Fruit fly (Drosophila melanogaster) whole organism, pupa: ENCODE data around the gene Cnot4.

Experiments used
- CG10348 ChIP-seq: fragments of 200-800 bp; sonication (Bioruptor generic); IDR thresholded peaks from 2 replicates; pipeline ENCODE4 v1.3.6; 2022; ENCODE audit warnings: missing biosample characterization, missing genetic modification characterization
- CG12605 ChIP-seq: fragments of 200-800 bp; sonication (Bioruptor generic); IDR thresholded peaks from 2 replicates; pipeline ENCODE4 v1.3.6; 2022; ENCODE audit warnings: missing biosample characterization, missing genetic modification characterization
- CG13204 ChIP-seq: fragments of 200-800 bp; sonication (Bioruptor generic); optimal IDR thresholded peaks from 2 replicates; lab custom pipeline; 2018; ENCODE audit warnings: missing biosample characterization, mild to moderate bottlenecking, missing genetic modification characterization, moderate library complexity
- CG14655 ChIP-seq: fragments of 200-800 bp; sonication (Bioruptor generic); optimal IDR thresholded peaks from 3 replicates; lab custom pipeline; 2017; ENCODE audit warnings: mild to moderate bottlenecking, missing biosample characterization, missing genetic modification reagents, missing genetic modification characterization
- CG15710 ChIP-seq: fragments of 200-800 bp; sonication (Bioruptor generic); optimal IDR thresholded peaks from 2 replicates; lab custom pipeline; 2018; ENCODE audit warnings: missing biosample characterization, mild to moderate bottlenecking, missing genetic modification characterization, moderate library complexity
- CG17806 ChIP-seq: fragments of 200-800 bp; sonication (Bioruptor generic); optimal IDR thresholded peaks from 2 replicates; lab custom pipeline; 2018; ENCODE audit warnings: missing biosample characterization, mild to moderate bottlenecking, missing genetic modification characterization, moderate library complexity
- CG32121 ChIP-seq: fragments of 200-800 bp; sonication (Bioruptor generic); IDR thresholded peaks from 2 replicates; pipeline ENCODE4 v1.3.6; 2022; ENCODE audit warnings: missing biosample characterization, missing genetic modification characterization
- CG34367 ChIP-seq: fragments of 200-800 bp; sonication (Bioruptor generic); optimal IDR thresholded peaks from 2 replicates; lab custom pipeline; 2018; ENCODE audit warnings: missing biosample characterization, mild to moderate bottlenecking, missing genetic modification characterization
- CG4496 ChIP-seq: fragments of 200-800 bp; sonication (Bioruptor generic); IDR thresholded peaks from 3 replicates; pipeline ENCODE4 v1.3.6; 2022; ENCODE audit warnings: missing biosample characterization, missing genetic modification characterization
- CG8159 ChIP-seq: fragments of 200-800 bp; sonication (Bioruptor generic); optimal IDR thresholded peaks from 3 replicates; lab custom pipeline; 2018; ENCODE audit warnings: missing biosample characterization, mild to moderate bottlenecking, missing genetic modification characterization, moderate library complexity
- CG8301 ChIP-seq: fragments of 200-800 bp; sonication (Bioruptor generic); optimal IDR thresholded peaks from 2 replicates; lab custom pipeline; 2018; ENCODE audit warnings: missing biosample characterization, mild to moderate bottlenecking, missing genetic modification characterization
- CG9948 ChIP-seq: fragments of 200-800 bp; sonication (Bioruptor generic); optimal IDR thresholded peaks from 2 replicates; lab custom pipeline; 2018; ENCODE audit warnings: missing biosample characterization, mild to moderate bottlenecking, missing genetic modification characterization, moderate library complexity
- D1 ChIP-seq: fragments of 200-800 bp; sonication (Bioruptor generic); optimal IDR thresholded peaks from 2 replicates; lab custom pipeline; 2018; ENCODE audit warnings: missing biosample characterization, mild to moderate bottlenecking, missing genetic modification characterization, moderate library complexity
- EcR ChIP-seq: fragments of 200-800 bp; sonication (Bioruptor generic); optimal IDR thresholded peaks from 3 replicates; lab custom pipeline; 2019; ENCODE audit warnings: missing biosample characterization, missing genetic modification characterization, mild to moderate bottlenecking, moderate library complexity, missing genetic modification reagents
- Ets98B ChIP-seq: fragments of 200-800 bp; sonication (Bioruptor generic); IDR thresholded peaks from 2 replicates; pipeline ENCODE4 v1.3.6; 2022; ENCODE audit warnings: missing biosample characterization, missing genetic modification characterization
- Pif1A ChIP-seq: fragments of 200-800 bp; sonication (Bioruptor generic); optimal IDR thresholded peaks from 3 replicates; lab custom pipeline; 2016; ENCODE audit warnings: missing biosample characterization, missing genetic modification characterization
- Pif1B ChIP-seq: fragments of 200-800 bp; sonication (Bioruptor generic); optimal IDR thresholded peaks from 3 replicates; lab custom pipeline; 2016; ENCODE audit warnings: missing biosample characterization, missing genetic modification characterization
- Snoo ChIP-seq: fragments of 200-800 bp; sonication (Bioruptor generic); optimal IDR thresholded peaks from 3 replicates; lab custom pipeline; 2017; ENCODE audit warnings: missing biosample characterization, mild to moderate bottlenecking, missing genetic modification characterization, inconsistent platforms
- fd96Ca ChIP-seq: fragments of 200-800 bp; sonication (Bioruptor generic); IDR thresholded peaks from 3 replicates; pipeline ENCODE4 v1.3.6; 2022; ENCODE audit warnings: missing biosample characterization, missing genetic modification characterization
- gl ChIP-seq: fragments of 200-800 bp; sonication (Bioruptor generic); optimal IDR thresholded peaks from 2 replicates; lab custom pipeline; 2018; ENCODE audit warnings: missing biosample characterization, mild to moderate bottlenecking, missing genetic modification characterization
- rn ChIP-seq: fragments of 200-800 bp; sonication (Bioruptor generic); IDR thresholded peaks from 2 replicates; pipeline ENCODE4 v1.3.6; 2022; ENCODE audit warnings: missing biosample characterization, missing genetic modification characterization

Gene Cnot4

dm6 chr2L:10364229-10364628 lies 32.3 kb upstream of the Cnot4 start, which contains the start of gene lft:
lft (plus strand) TSS chr2L:10364471.
- TF ChIP-seq Ets98B (GFP tag; lab: Robert Waterston, UW) = no peak
- TF ChIP-seq Pif1A (GFP tag; lab: Kevin White, UChicago) = no peak
- TF ChIP-seq Snoo (tag; lab: Kevin White, UChicago) = no peak
- TF ChIP-seq CG34367 (tag; lab: Kevin White, UChicago) = no peak

dm6 chr2L:10366525-10366924 lies 30.0 kb upstream of the Cnot4 start, which contains the start of gene CG5056:
CG5056 (plus strand) TSS chr2L:10366692.
- TF ChIP-seq CG10348 (GFP tag; lab: Robert Waterston, UW) (no peak), Snoo (tag; lab: Kevin White, UChicago) (peak; percentile 2), Ets98B (GFP tag; lab: Robert Waterston, UW) (peak; percentile 29; the same call in 1 of the 2 replicates), Pif1B (GFP tag; lab: Kevin White, UChicago) (no peak), D1 (tag; lab: Kevin White, UChicago) (no peak), CG32121 (GFP tag; lab: Robert Waterston, UW) (peak; percentile 41; the same call in 1 of the 2 replicates), CG9948 (peak; percentile 30), CG8301 (tag; lab: Kevin White, UChicago) (no peak), CG17806 (tag; lab: Kevin White, UChicago) (peak; percentile 6), CG34367 (tag; lab: Kevin White, UChicago) (peak; percentile 32), EcR (GFP tag; lab: Kevin White, UChicago) (no peak), fd96Ca (GFP tag; lab: Robert Waterston, UW) (no peak), Pif1A (GFP tag; lab: Kevin White, UChicago) (no peak), CG14655 (GFP tag; lab: Kevin White, UChicago) (no peak), CG13204 (no peak), CG4496 (GFP tag; lab: Robert Waterston, UW) (no peak), gl (tag; lab: Kevin White, UChicago) (peak; percentile 57), CG8159 (tag; lab: Kevin White, UChicago) (no peak), CG15710 (peak; percentile 40), CG12605 (peak; percentile 11; the same call in 1 of the 2 replicates), rn (no peak)

dm6 chr2L:10372297-10372696 lies 24.2 kb upstream of the Cnot4 start:
- no peak for TF ChIP-seq CG10348 (GFP tag; lab: Robert Waterston, UW)
- TF ChIP-seq CG12605 = no peak
- TF ChIP-seq CG13204 = no peak
- no peak for TF ChIP-seq fd96Ca (GFP tag; lab: Robert Waterston, UW)
- TF ChIP-seq EcR (GFP tag; lab: Kevin White, UChicago) = no peak
- no peak for TF ChIP-seq CG34367 (tag; lab: Kevin White, UChicago)
- TF ChIP-seq Snoo (tag; lab: Kevin White, UChicago) = no peak
- no peak for TF ChIP-seq CG17806 (tag; lab: Kevin White, UChicago)
- no peak for TF ChIP-seq CG4496 (GFP tag; lab: Robert Waterston, UW)
- TF ChIP-seq CG9948 = no peak
- no peak for TF ChIP-seq CG15710
- TF ChIP-seq Pif1B (GFP tag; lab: Kevin White, UChicago) = no peak
- TF ChIP-seq D1 (tag; lab: Kevin White, UChicago) = no peak

- TF ChIP-seq CG17806 (tag; lab: Kevin White, UChicago) = no peak
- no peak for TF ChIP-seq CG9948
- TF ChIP-seq CG13204 = no peak
- no peak for TF ChIP-seq fd96Ca (GFP tag; lab: Robert Waterston, UW)
- TF ChIP-seq, all 21 proteins: peak for 0
Observed at dm6 chr2L:10373605-10374269, 22.8 kb upstream of the Cnot4 start, which contains the start of gene rho-5. rho-5 (minus strand) TSS chr2L:10373900.

- TF ChIP-seq Snoo (tag; lab: Kevin White, UChicago) (peak; percentile 43), D1 (tag; lab: Kevin White, UChicago) (peak; percentile 70), CG8159 (tag; lab: Kevin White, UChicago) (peak; percentile 56), CG12605 (no peak), rn (no peak), CG32121 (GFP tag; lab: Robert Waterston, UW) (peak; percentile 41), CG8301 (tag; lab: Kevin White, UChicago) (peak; percentile 44), CG10348 (GFP tag; lab: Robert Waterston, UW) (no peak), Pif1B (GFP tag; lab: Kevin White, UChicago) (no peak), CG4496 (GFP tag; lab: Robert Waterston, UW) (peak; percentile 44; the same call in 1 of the 3 replicates), fd96Ca (GFP tag; lab: Robert Waterston, UW) (no peak), Ets98B (GFP tag; lab: Robert Waterston, UW) (peak; percentile 50; the same call in 1 of the 2 replicates), CG15710 (peak; percentile 57), CG9948 (peak; percentile 44), CG34367 (tag; lab: Kevin White, UChicago) (peak; percentile 25), gl (tag; lab: Kevin White, UChicago) (no peak), CG14655 (GFP tag; lab: Kevin White, UChicago) (no peak), EcR (GFP tag; lab: Kevin White, UChicago) (no peak), CG13204 (no peak), Pif1A (GFP tag; lab: Kevin White, UChicago) (no peak), CG17806 (tag; lab: Kevin White, UChicago) (peak; percentile 48)
Observed at dm6 chr2L:10375464-10376236, 20.9 kb upstream of the Cnot4 start, which contains the start of the genes CG33303 and dpr19. CG33303 (minus strand) TSS chr2L:10375757. dpr19 (plus strand) TSS chr2L:10376168.
